Fruit fly (Drosophila melanogaster): ENCODE results near the gene CG12481.

The CG12481 gene

DNA sequence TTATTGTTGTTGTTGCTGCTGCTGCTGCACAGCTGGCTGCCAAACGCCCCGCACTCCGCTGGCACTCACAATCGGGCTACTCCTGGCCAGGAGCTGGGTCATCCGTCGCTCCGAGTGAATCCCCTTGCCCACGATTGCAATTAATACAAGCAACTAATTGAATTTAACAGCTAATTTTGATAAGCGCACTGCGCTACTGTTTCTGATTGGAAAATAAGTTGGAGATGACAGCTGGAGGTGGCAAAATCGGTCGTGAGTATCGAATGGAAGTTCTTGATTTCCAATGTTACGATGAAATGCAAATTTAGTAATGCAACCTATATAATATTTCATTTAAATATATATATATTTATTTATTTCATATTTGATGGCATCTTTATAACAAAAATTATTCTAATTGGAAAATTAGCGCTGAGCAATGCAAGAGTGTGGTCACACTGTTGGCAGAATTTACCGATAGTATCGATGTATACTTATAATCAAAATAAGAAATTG, 46.8 kb downstream of the CG12481 start, which contains the start of gene CG42271:
Gene CG42271 (minus strand): TSS at position 224 of the 495 bp plus-strand sequence.
- TF ChIP-seq CG4282 (GFP tag; optimal IDR thresholded peaks at IDR 0.05) = no peak
- peak; percentile 86 for TF ChIP-seq CG4360 (GFP tag; IDR thresholded peaks at IDR 0.05)
- TF ChIP-seq Abd-B (GFP tag; optimal IDR thresholded peaks at IDR 0.05) = peak; percentile 41
- TF ChIP-seq CG2202 (tag; optimal IDR thresholded peaks at IDR 0.05) = no peak
- TF ChIP-seq Dfd (GFP tag; optimal IDR thresholded peaks at IDR 0.05) = no peak
- TF ChIP-seq CG16863 (GFP tag; optimal IDR thresholded peaks at IDR 0.05) = no peak
- TF ChIP-seq NC2β (GFP tag; optimal IDR thresholded peaks at IDR 0.05) = no peak
- TF ChIP-seq bab2 (GFP tag; optimal IDR thresholded peaks at IDR 0.05) = no peak
- TF ChIP-seq pfk (GFP tag; optimal IDR thresholded peaks at IDR 0.05) = no peak
- TF ChIP-seq CG18262 (tag; optimal IDR thresholded peaks at IDR 0.05) = peak; percentile 53
- no peak for TF ChIP-seq CG3281 (GFP tag; optimal IDR thresholded peaks at IDR 0.05)
- TF ChIP-seq CG2678 (tag; optimal IDR thresholded peaks at IDR 0.05) = no peak
- TF ChIP-seq CG17328 (GFP tag; IDR thresholded peaks at IDR 0.05) = no peak
- TF ChIP-seq CG7987 (GFP tag; optimal IDR thresholded peaks at IDR 0.05) = no peak
- no peak for TF ChIP-seq CG11093 (GFP tag; IDR thresholded peaks at IDR 0.05)
- TF ChIP-seq CG2199 (GFP tag; IDR thresholded peaks at IDR 0.05) = no peak
- TF ChIP-seq CG16815 (GFP tag; optimal IDR thresholded peaks at IDR 0.05) = no peak
- no peak for TF ChIP-seq CG1233 (GFP tag; optimal IDR thresholded peaks at IDR 0.05)
- no peak for TF ChIP-seq jigr1 (GFP tag; IDR thresholded peaks at IDR 0.05)
- TF ChIP-seq tna (GFP tag; IDR thresholded peaks at IDR 0.05; ENCODE audit: partially characterized antibody) = peak; percentile 86
- TF ChIP-seq CG18619 (GFP tag; optimal IDR thresholded peaks at IDR 0.05) = peak; percentile 30
- TF ChIP-seq chif (GFP tag; optimal IDR thresholded peaks at IDR 0.05) = no peak
- no peak for TF ChIP-seq shn (GFP tag; optimal IDR thresholded peaks at IDR 0.05)
- peak; percentile 18 for TF ChIP-seq CG8359 (GFP tag; optimal IDR thresholded peaks at IDR 0.05; ENCODE audit: borderline replicate concordance)
- peak; percentile 44 for TF ChIP-seq ind (GFP tag; optimal IDR thresholded peaks at IDR 0.05)
- no peak for TF ChIP-seq CG11456 (GFP tag; IDR thresholded peaks at IDR 0.05)
- no peak for TF ChIP-seq kay (GFP tag; optimal IDR thresholded peaks at IDR 0.05)
- TF ChIP-seq z (GFP tag; IDR thresholded peaks at IDR 0.05) = no peak
- TF ChIP-seq gsb (GFP tag; IDR thresholded peaks at IDR 0.05) = no peak
- TF ChIP-seq da (GFP tag; optimal IDR thresholded peaks at IDR 0.05) = no peak
- no peak for TF ChIP-seq hkb (optimal IDR thresholded peaks at IDR 0.05)
- TF ChIP-seq hkb (GFP tag; IDR thresholded peaks at IDR 0.05) = no peak
- TF ChIP-seq Drgx (GFP tag; IDR thresholded peaks at IDR 0.05) = no peak
- TF ChIP-seq sisA (GFP tag; IDR thresholded peaks at IDR 0.05) = no peak
- no peak for TF ChIP-seq HLH3B (GFP tag; IDR thresholded peaks at IDR 0.05)
- TF ChIP-seq CG11560 (tag; IDR thresholded peaks at IDR 0.05) = no peak
- peak; percentile 62 for TF ChIP-seq CG2129 (GFP tag; IDR thresholded peaks at IDR 0.05; ENCODE audit: partially characterized antibody)
- no peak for TF ChIP-seq ttk (GFP tag; IDR thresholded peaks at IDR 0.05)
- no peak for TF ChIP-seq az2 (GFP tag; optimal IDR thresholded peaks at IDR 0.05)
- peak; percentile 61 for TF ChIP-seq Nf-YC (tag; optimal IDR thresholded peaks at IDR 0.05)
- peak; percentile 21 for TF ChIP-seq CG10147 (GFP tag; optimal IDR thresholded peaks at IDR 0.05)
- no peak for TF ChIP-seq CG1024 (GFP tag; IDR thresholded peaks at IDR 0.05)
- peak; percentile 13 for TF ChIP-seq Nf-YB (GFP tag; optimal IDR thresholded peaks at IDR 0.05)
- no peak for TF ChIP-seq sima (GFP tag; optimal IDR thresholded peaks at IDR 0.05)
- TF ChIP-seq CG13424 (tag; optimal IDR thresholded peaks at IDR 0.05) = peak; percentile 63
- TF ChIP-seq CG13775 (GFP tag; optimal IDR thresholded peaks at IDR 0.05) = peak; percentile 69
- no peak for TF ChIP-seq repo (GFP tag; optimal IDR thresholded peaks at IDR 0.05)
- no peak for TF ChIP-seq peb (GFP tag; IDR thresholded peaks at IDR 0.05)
- peak; percentile 77 for TF ChIP-seq CG17361 (GFP tag; IDR thresholded peaks at IDR 0.05)
- peak; percentile 57 for TF ChIP-seq CG9817 (tag; optimal IDR thresholded peaks at IDR 0.05)
- no peak for TF ChIP-seq CG11723 (GFP tag; optimal IDR thresholded peaks at IDR 0.05)
- no peak for TF ChIP-seq schlank (tag; optimal IDR thresholded peaks at IDR 0.05)
